Worm (Caenorhabditis elegans) whole organism, L3 larva: ENCODE results near the gene kin-18.
A peak's percentile ranks its signal among the peaks of the same experiment; 100 is the strongest.

Experiments used
- R02D3.7 ChIP-seq: fragments of 150-350 bp; optimal IDR thresholded peaks from 2 replicates; lab custom pipeline; 2014; ENCODE audit warnings: missing biosample characterization, missing genetic modification characterization
- ZK546.5 ChIP-seq: sonication (generic microtip); optimal IDR thresholded peaks from 2 replicates; lab custom pipeline; 2017; ENCODE audit warnings: missing biosample characterization, missing genetic modification characterization
- aly-2 ChIP-seq: fragments of 150-350 bp; optimal IDR thresholded peaks from 2 replicates; lab custom pipeline; 2014; ENCODE audit warnings: missing biosample characterization, missing genetic modification characterization
- ama-1 ChIP-seq: fragments of 150-350 bp; optimal IDR thresholded peaks from 2 replicates; lab custom pipeline; 2018
- ceh-16 ChIP-seq: sonication (generic microtip); optimal IDR thresholded peaks from 2 replicates; lab custom pipeline; 2017; ENCODE audit warnings: missing biosample characterization, missing genetic modification characterization
- ceh-28 ChIP-seq: fragments of 150-350 bp; optimal IDR thresholded peaks from 2 replicates; lab custom pipeline; 2014; ENCODE audit warnings: missing biosample characterization, missing genetic modification reagents, missing genetic modification characterization
- ceh-82 ChIP-seq: fragments of 150-350 bp; optimal IDR thresholded peaks from 2 replicates; lab custom pipeline; 2014; ENCODE audit warnings: missing biosample characterization, missing genetic modification characterization
- ceh-9 ChIP-seq: sonication (generic microtip); optimal IDR thresholded peaks from 2 replicates; lab custom pipeline; 2018; ENCODE audit warnings: missing biosample characterization, missing genetic modification characterization
- daf-12 ChIP-seq: fragments of 150-350 bp; optimal IDR thresholded peaks from 2 replicates; lab custom pipeline; 2014; ENCODE audit warnings: missing biosample characterization, missing genetic modification reagents, missing genetic modification characterization
- egl-27 ChIP-seq: sonication (generic microtip); optimal IDR thresholded peaks from 4 replicates; lab custom pipeline; 2017; ENCODE audit warnings: missing biosample characterization, missing genetic modification reagents, missing genetic modification characterization
- egl-5 ChIP-seq: fragments of 150-350 bp; optimal IDR thresholded peaks from 2 replicates; lab custom pipeline; 2017; ENCODE audit warnings: missing biosample characterization, missing genetic modification reagents, missing genetic modification characterization, inconsistent platforms
- elt-2 ChIP-seq: sonication (generic microtip); optimal IDR thresholded peaks from 2 replicates; lab custom pipeline; 2016; ENCODE audit warnings: missing genetic modification reagents, mild to moderate bottlenecking, missing genetic modification characterization, missing compliant biosample characterization
- elt-3 ChIP-seq, 3 experiments: fragments of 150-350 bp in 1 of 3; sonication (generic microtip) in 2 of 3; optimal IDR thresholded peaks; 2 replicates in 2 of 3; 4 replicates in 1 of 3; lab custom pipeline; 2014 to 2017; ENCODE audit warnings: missing biosample characterization in 3 of 3, missing genetic modification characterization in 3 of 3
- eor-1 ChIP-seq, 2 experiments: fragments of 150-350 bp; optimal IDR thresholded peaks; 2 replicates each; lab custom pipeline; 2014 to 2018; ENCODE audit warnings: missing biosample characterization in 2 of 2, missing genetic modification characterization in 2 of 2
- fkh-10 ChIP-seq: sonication (generic microtip); optimal IDR thresholded peaks from 2 replicates; lab custom pipeline; 2017; ENCODE audit warnings: missing biosample characterization, missing genetic modification reagents, missing genetic modification characterization
- fkh-2 ChIP-seq: fragments of 150-350 bp; optimal IDR thresholded peaks from 2 replicates; lab custom pipeline; 2014; ENCODE audit warnings: missing biosample characterization, missing genetic modification reagents, missing genetic modification characterization
- hmg-11 ChIP-seq: sonication (generic microtip); optimal IDR thresholded peaks from 2 replicates; lab custom pipeline; 2016; ENCODE audit warnings: missing genetic modification characterization, missing compliant biosample characterization
- jun-1 ChIP-seq: fragments of 150-350 bp; optimal IDR thresholded peaks from 2 replicates; lab custom pipeline; 2014; ENCODE audit warnings: missing biosample characterization, missing genetic modification reagents, missing genetic modification characterization
- lin-15B ChIP-seq: fragments of 150-350 bp; optimal IDR thresholded peaks from 2 replicates; lab custom pipeline; 2014; ENCODE audit warnings: missing biosample characterization, missing genetic modification characterization
- lin-39 ChIP-seq: fragments of 150-350 bp; optimal IDR thresholded peaks from 2 replicates; lab custom pipeline; 2018; ENCODE audit warnings: missing biosample characterization, missing genetic modification reagents, missing genetic modification characterization
- lsy-12 ChIP-seq: sonication (generic microtip); optimal IDR thresholded peaks from 2 replicates; lab custom pipeline; 2016; ENCODE audit warnings: mild to moderate bottlenecking, missing genetic modification characterization, missing compliant biosample characterization
- mdl-1 ChIP-seq: fragments of 150-350 bp; optimal IDR thresholded peaks from 2 replicates; lab custom pipeline; 2014; ENCODE audit warnings: missing biosample characterization, missing genetic modification characterization
- mml-1 ChIP-seq: fragments of 150-350 bp; sonication (generic microtip); optimal IDR thresholded peaks from 3 replicates; lab custom pipeline; 2014; ENCODE audit warnings: missing biosample characterization, missing genetic modification characterization
- nfya-1 ChIP-seq: sonication (generic microtip); optimal IDR thresholded peaks from 2 replicates; lab custom pipeline; 2017; ENCODE audit warnings: missing genetic modification characterization, mild to moderate bottlenecking, missing compliant biosample characterization, antibody characterized with exemption, moderate library complexity; ENCODE audit not compliant: insufficient read depth
- nhr-11 ChIP-seq: fragments of 150-350 bp; optimal IDR thresholded peaks from 2 replicates; lab custom pipeline; 2014; ENCODE audit warnings: missing biosample characterization, missing genetic modification characterization
- nhr-12 ChIP-seq: fragments of 150-350 bp; optimal IDR thresholded peaks from 2 replicates; lab custom pipeline; 2014; ENCODE audit warnings: missing biosample characterization, missing genetic modification characterization
- nhr-23 ChIP-seq: fragments of 150-350 bp; optimal IDR thresholded peaks from 2 replicates; lab custom pipeline; 2014; ENCODE audit warnings: missing biosample characterization, missing genetic modification reagents, missing genetic modification characterization
- nhr-237 ChIP-seq: fragments of 150-350 bp; optimal IDR thresholded peaks from 2 replicates; lab custom pipeline; 2014; ENCODE audit warnings: missing biosample characterization, missing genetic modification characterization
- nhr-25 ChIP-seq: sonication (generic microtip); optimal IDR thresholded peaks from 2 replicates; lab custom pipeline; 2017; ENCODE audit warnings: missing biosample characterization, missing genetic modification characterization
- nhr-28 ChIP-seq: fragments of 150-350 bp; optimal IDR thresholded peaks from 2 replicates; lab custom pipeline; 2014; ENCODE audit warnings: missing biosample characterization, missing genetic modification characterization
- nhr-43 ChIP-seq: sonication (generic microtip); optimal IDR thresholded peaks from 2 replicates; lab custom pipeline; 2016; ENCODE audit warnings: mild to moderate bottlenecking, missing genetic modification characterization, missing compliant biosample characterization; ENCODE audit not compliant: poor library complexity, severe bottlenecking
- nhr-67 ChIP-seq: fragments of 150-350 bp; optimal IDR thresholded peaks from 2 replicates; lab custom pipeline; 2014; ENCODE audit warnings: missing biosample characterization, missing genetic modification characterization
- nhr-76 ChIP-seq: fragments of 150-350 bp; sonication (generic microtip); optimal IDR thresholded peaks from 5 replicates; lab custom pipeline; 2014; ENCODE audit warnings: missing biosample characterization, missing genetic modification characterization
- nhr-77 ChIP-seq: fragments of 150-350 bp; optimal IDR thresholded peaks from 2 replicates; lab custom pipeline; 2014; ENCODE audit warnings: missing biosample characterization, missing genetic modification characterization
- pha-4 ChIP-seq: fragments of 150-350 bp; optimal IDR thresholded peaks from 2 replicates; lab custom pipeline; 2014; ENCODE audit warnings: missing biosample characterization, missing genetic modification reagents, missing genetic modification characterization
- pqm-1 ChIP-seq: fragments of 150-350 bp; optimal IDR thresholded peaks from 2 replicates; lab custom pipeline; 2017; ENCODE audit warnings: missing biosample characterization, missing genetic modification characterization, inconsistent platforms
- sea-2 ChIP-seq: fragments of 150-350 bp; sonication (generic microtip); optimal IDR thresholded peaks from 4 replicates; lab custom pipeline; 2014; ENCODE audit warnings: missing biosample characterization, missing genetic modification reagents, missing genetic modification characterization
- skn-1 ChIP-seq: fragments of 150-350 bp; optimal IDR thresholded peaks from 2 replicates; lab custom pipeline; 2014; ENCODE audit warnings: missing biosample characterization, missing genetic modification characterization
- snpc-4 ChIP-seq: fragments of 150-350 bp; optimal IDR thresholded peaks from 2 replicates; lab custom pipeline; 2014; ENCODE audit warnings: missing biosample characterization, missing genetic modification characterization
- tbx-2 ChIP-seq: sonication (generic microtip); optimal IDR thresholded peaks from 2 replicates; lab custom pipeline; 2016; ENCODE audit warnings: mild to moderate bottlenecking, missing genetic modification characterization, missing compliant biosample characterization
- unc-39 ChIP-seq: sonication (generic microtip); optimal IDR thresholded peaks from 4 replicates; lab custom pipeline; 2017; ENCODE audit warnings: missing biosample characterization, missing genetic modification characterization
- unc-62 ChIP-seq: fragments of 150-350 bp; sonication (generic microtip); optimal IDR thresholded peaks from 4 replicates; lab custom pipeline; 2014; ENCODE audit warnings: missing biosample characterization, missing genetic modification reagents, missing genetic modification characterization
- zag-1 ChIP-seq: fragments of 150-350 bp; optimal IDR thresholded peaks from 2 replicates; lab custom pipeline; 2014; ENCODE audit warnings: missing biosample characterization, missing genetic modification characterization
- ztf-11 ChIP-seq: fragments of 150-350 bp; optimal IDR thresholded peaks from 2 replicates; lab custom pipeline; 2014; ENCODE audit warnings: missing biosample characterization, missing genetic modification characterization
- ztf-4 ChIP-seq: fragments of 150-350 bp; optimal IDR thresholded peaks from 2 replicates; lab custom pipeline; 2014; ENCODE audit warnings: missing biosample characterization, missing genetic modification characterization

kin-18 gene

ce11 chrIII:6134111-6134510 lies 15.7 kb downstream of the kin-18 start:
- no peak for TF ChIP-seq ceh-82 (tag; lab: Kevin White, UChicago)
- no peak for TF ChIP-seq nhr-11 (tag; lab: Kevin White, UChicago)
- no peak for TF ChIP-seq mml-1
- peak; percentile 55 for TF ChIP-seq elt-2
- no peak for TF ChIP-seq ama-1 (lab: Kevin White, UChicago)
- no peak for TF ChIP-seq ztf-11
- no peak for TF ChIP-seq pha-4 (tag; lab: Kevin White, UChicago)

ce11 chrIII:6135211-6135610 lies 16.8 kb downstream of the kin-18 start:
- TF ChIP-seq fkh-10 (peak; percentile 24), mdl-1 (tag; lab: Kevin White, UChicago) (no peak), ama-1 (lab: Kevin White, UChicago) (peak; percentile 12), mml-1 (no peak), nhr-23 (tag; lab: Kevin White, UChicago) (no peak), nhr-76 (no peak), snpc-4 (tag; lab: Kevin White, UChicago) (peak; percentile 31), nfya-1 (peak; percentile 24), elt-2 (no peak), lin-39 (tag; lab: Kevin White, UChicago) (peak; percentile 96)

- TF ChIP-seq nhr-67 (tag; lab: Kevin White, UChicago) (no peak), eor-1 (tag; optimal IDR thresholded peaks at IDR 0.05; lab: Kevin White, UChicago) (no peak), pqm-1 (tag; lab: Kevin White, UChicago) (no peak), nhr-43 (tag; lab: Kevin White, UChicago) (no peak), unc-62 (GFP tag; lab: Kevin White, UChicago) (no peak), egl-5 (tag; lab: Kevin White, UChicago) (no peak), tbx-2 (tag; lab: Kevin White, UChicago) (no peak), elt-3 (tag; optimal IDR thresholded peaks at IDR 0.05; lab: Kevin White, UChicago) (no peak), ztf-4 (tag; lab: Kevin White, UChicago) (no peak), ztf-11 (no peak), ama-1 (lab: Kevin White, UChicago) (no peak), nhr-25 (no peak), mml-1 (no peak), lin-15B (no peak), lin-39 (tag; lab: Kevin White, UChicago) (no peak), ZK546.5 (tag; lab: Kevin White, UChicago) (no peak)
Observed at ce11 chrIII:6136178-6136577, 17.8 kb downstream of the kin-18 start, which contains the start of gene mvk-1. Gene mvk-1 (minus strand): TSS chrIII:6136278.

ce11 chrIII:6137431-6137830 lies 19.0 kb downstream of the kin-18 start:
- TF ChIP-seq snpc-4 (tag; lab: Kevin White, UChicago) (peak; percentile 12), lsy-12 (tag; lab: Kevin White, UChicago) (peak; percentile 23), nhr-23 (tag; lab: Kevin White, UChicago) (no peak), mdl-1 (tag; lab: Kevin White, UChicago) (peak; percentile 47), nhr-11 (tag; lab: Kevin White, UChicago) (no peak), nhr-12 (tag; lab: Kevin White, UChicago) (no peak), eor-1 (tag; optimal IDR thresholded peaks at IDR 0.05; lab: Kevin White, UChicago) (no peak), skn-1 (tag; lab: Kevin White, UChicago) (no peak), tbx-2 (tag; lab: Kevin White, UChicago) (peak; percentile 50), R02D3.7 (tag; lab: Kevin White, UChicago) (peak; percentile 28), nfya-1 (peak; percentile 89), ztf-4 (tag; lab: Kevin White, UChicago) (no peak), daf-12 (tag; lab: Kevin White, UChicago) (no peak), ceh-82 (tag; lab: Kevin White, UChicago) (peak; percentile 58), unc-62 (GFP tag; lab: Kevin White, UChicago) (peak; percentile 26), sea-2 (GFP tag; lab: Kevin White, UChicago) (no peak), ztf-11 (no peak), nhr-77 (tag; lab: Kevin White, UChicago) (no peak), pha-4 (tag; lab: Kevin White, UChicago) (no peak), jun-1 (no peak), lin-39 (tag; lab: Kevin White, UChicago) (peak; percentile 93), hmg-11 (peak; percentile 47), aly-2 (tag; lab: Kevin White, UChicago) (no peak), nhr-25 (no peak), ceh-16 (tag; lab: Kevin White, UChicago) (no peak), nhr-28 (tag; lab: Kevin White, UChicago) (no peak), unc-39 (tag; lab: Kevin White, UChicago) (no peak), elt-2 (no peak), elt-3 (tag; optimal IDR thresholded peaks at IDR 0.05; lab: Kevin White, UChicago) (no peak), egl-5 (tag; lab: Kevin White, UChicago) (peak; percentile 49), lin-15B (peak; percentile 36), nhr-237 (tag; lab: Kevin White, UChicago) (no peak), ceh-28 (tag; lab: Kevin White, UChicago) (peak; percentile 14), pqm-1 (tag; lab: Kevin White, UChicago) (no peak), ceh-9 (tag; lab: Kevin White, UChicago) (no peak), ama-1 (lab: Kevin White, UChicago) (peak; percentile 10), zag-1 (tag; lab: Kevin White, UChicago) (no peak), fkh-2 (no peak), nhr-76 (no peak), egl-27 (tag; lab: Kevin White, UChicago) (no peak)
